Fruit fly (Drosophila melanogaster): ENCODE measurements around the gene Pka-R1.

Gene Pka-R1

DNA sequence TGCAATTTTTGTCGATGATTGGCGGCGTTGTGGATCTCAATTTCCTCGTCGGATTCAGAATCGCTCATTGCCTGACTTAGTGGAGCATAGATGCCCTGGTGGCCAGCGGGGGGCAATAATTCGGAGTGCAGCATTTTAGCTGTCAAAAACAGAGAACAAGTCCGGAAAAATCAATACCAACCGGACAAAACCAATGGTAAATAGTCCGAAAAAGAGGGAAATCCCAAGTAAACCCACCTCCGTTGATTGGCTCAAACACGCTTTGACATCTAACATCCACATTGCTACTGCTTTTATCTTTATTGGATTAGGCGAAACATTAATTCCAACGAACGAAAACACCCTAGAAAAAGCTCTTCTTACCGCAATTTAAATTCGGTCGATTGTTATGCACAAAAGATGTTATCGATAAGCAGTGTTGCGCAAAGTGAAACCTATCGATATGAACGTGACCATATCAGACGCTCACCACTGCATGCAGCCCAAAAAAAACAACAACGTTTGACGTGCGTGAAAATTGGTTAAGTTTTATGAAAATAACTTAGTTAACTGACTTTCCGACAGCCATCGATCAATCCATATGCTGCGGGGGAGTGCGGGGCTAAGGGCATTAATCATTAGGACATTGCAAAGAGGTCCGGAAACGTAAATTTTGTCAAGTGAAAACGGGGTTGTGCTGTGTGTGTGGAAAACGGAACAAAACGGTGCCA, at the start of gene Pka-R1, which contains the start of gene CG3618:
TSS of gene Pka-R1 (plus strand) at position 453 of the 710 bp plus-strand sequence.
TSS of gene CG3618 (minus strand) at position 410 of the 710 bp plus-strand sequence.
- TF ChIP-seq Clk (GFP tag; optimal IDR thresholded peaks at IDR 0.05) (no peak), bab1 (GFP tag; optimal IDR thresholded peaks at IDR 0.05) (peak; percentile 40), CG5204 (GFP tag; optimal IDR thresholded peaks at IDR 0.05) (no peak), CG7045 (GFP tag; optimal IDR thresholded peaks at IDR 0.05) (no peak), Hr96 (GFP tag; optimal IDR thresholded peaks at IDR 0.05) (no peak), Crg-1 (GFP tag; optimal IDR thresholded peaks at IDR 0.05) (no peak), toe (GFP tag; optimal IDR thresholded peaks at IDR 0.05) (no peak), CG11617 (GFP tag; optimal IDR thresholded peaks at IDR 0.05) (no peak), CG1620 (GFP tag; optimal IDR thresholded peaks at IDR 0.05) (no peak), ovo (GFP tag; optimal IDR thresholded peaks at IDR 0.05) (no peak), CG33017 (tag; optimal IDR thresholded peaks at IDR 0.05) (peak; percentile 17), Mnt (GFP tag; optimal IDR thresholded peaks at IDR 0.05) (peak; percentile 49), kay (GFP tag; ENCODE audit: borderline replicate concordance) (no peak), CG12768 (GFP tag; optimal IDR thresholded peaks at IDR 0.05) (peak; percentile 11), CG14711 (tag; optimal IDR thresholded peaks at IDR 0.05) (peak; percentile 25), tj (GFP tag; optimal IDR thresholded peaks at IDR 0.05) (no peak), cic (GFP tag; optimal IDR thresholded peaks at IDR 0.05) (peak; percentile 28), CG7101 (tag; optimal IDR thresholded peaks at IDR 0.05) (peak; percentile 33), pad (GFP tag; optimal IDR thresholded peaks at IDR 0.05) (peak; percentile 56), cnc (optimal IDR thresholded peaks at IDR 0.05) (no peak)

dm6 chr3L:20767227-20767626, 48.7 kb upstream of the Pka-R1 start:
- TF ChIP-seq CG12768 (GFP tag; optimal IDR thresholded peaks at IDR 0.05): no peak
- TF ChIP-seq CG7101 (tag; optimal IDR thresholded peaks at IDR 0.05): no peak
- TF ChIP-seq CG33017 (tag; optimal IDR thresholded peaks at IDR 0.05): no peak
- TF ChIP-seq Clk (GFP tag; optimal IDR thresholded peaks at IDR 0.05): no peak
- TF ChIP-seq pad (GFP tag; optimal IDR thresholded peaks at IDR 0.05): no peak
- TF ChIP-seq Hr96 (GFP tag; optimal IDR thresholded peaks at IDR 0.05): no peak
- no peak for TF ChIP-seq toe (GFP tag; optimal IDR thresholded peaks at IDR 0.05)
- no peak for TF ChIP-seq ovo (GFP tag; optimal IDR thresholded peaks at IDR 0.05)
- no peak for TF ChIP-seq kay (GFP tag; ENCODE audit: borderline replicate concordance)
- no peak for TF ChIP-seq CG11617 (GFP tag; optimal IDR thresholded peaks at IDR 0.05)
- no peak for TF ChIP-seq Mnt (GFP tag; optimal IDR thresholded peaks at IDR 0.05)
- TF ChIP-seq CG1620 (GFP tag; optimal IDR thresholded peaks at IDR 0.05): no peak
- TF ChIP-seq CG14711 (tag; optimal IDR thresholded peaks at IDR 0.05): no peak
- TF ChIP-seq Crg-1 (GFP tag; optimal IDR thresholded peaks at IDR 0.05): no peak
- TF ChIP-seq CG5204 (GFP tag; optimal IDR thresholded peaks at IDR 0.05): no peak
- no peak for TF ChIP-seq tj (GFP tag; optimal IDR thresholded peaks at IDR 0.05)
- TF ChIP-seq bab1 (GFP tag; optimal IDR thresholded peaks at IDR 0.05): no peak

dm6 chr3L:20769350-20769749, 46.6 kb upstream of the Pka-R1 start, which contains the start of the genes CG4074 and CG4186:
Gene CG4074, minus strand, starts transcription at chr3L:20769500.
Gene CG4186, plus strand, starts transcription at chr3L:20769586.
- TF ChIP-seq kay (GFP tag; ENCODE audit: borderline replicate concordance): peak; percentile 66
- peak; percentile 18 for TF ChIP-seq Mnt (GFP tag; optimal IDR thresholded peaks at IDR 0.05)
- TF ChIP-seq CG11617 (GFP tag; optimal IDR thresholded peaks at IDR 0.05): peak; percentile 17
- peak; percentile 17 for TF ChIP-seq bab1 (GFP tag; optimal IDR thresholded peaks at IDR 0.05)
- no peak for TF ChIP-seq CG7045 (GFP tag; optimal IDR thresholded peaks at IDR 0.05)
- no peak for TF ChIP-seq ovo (GFP tag; optimal IDR thresholded peaks at IDR 0.05)

DNA sequence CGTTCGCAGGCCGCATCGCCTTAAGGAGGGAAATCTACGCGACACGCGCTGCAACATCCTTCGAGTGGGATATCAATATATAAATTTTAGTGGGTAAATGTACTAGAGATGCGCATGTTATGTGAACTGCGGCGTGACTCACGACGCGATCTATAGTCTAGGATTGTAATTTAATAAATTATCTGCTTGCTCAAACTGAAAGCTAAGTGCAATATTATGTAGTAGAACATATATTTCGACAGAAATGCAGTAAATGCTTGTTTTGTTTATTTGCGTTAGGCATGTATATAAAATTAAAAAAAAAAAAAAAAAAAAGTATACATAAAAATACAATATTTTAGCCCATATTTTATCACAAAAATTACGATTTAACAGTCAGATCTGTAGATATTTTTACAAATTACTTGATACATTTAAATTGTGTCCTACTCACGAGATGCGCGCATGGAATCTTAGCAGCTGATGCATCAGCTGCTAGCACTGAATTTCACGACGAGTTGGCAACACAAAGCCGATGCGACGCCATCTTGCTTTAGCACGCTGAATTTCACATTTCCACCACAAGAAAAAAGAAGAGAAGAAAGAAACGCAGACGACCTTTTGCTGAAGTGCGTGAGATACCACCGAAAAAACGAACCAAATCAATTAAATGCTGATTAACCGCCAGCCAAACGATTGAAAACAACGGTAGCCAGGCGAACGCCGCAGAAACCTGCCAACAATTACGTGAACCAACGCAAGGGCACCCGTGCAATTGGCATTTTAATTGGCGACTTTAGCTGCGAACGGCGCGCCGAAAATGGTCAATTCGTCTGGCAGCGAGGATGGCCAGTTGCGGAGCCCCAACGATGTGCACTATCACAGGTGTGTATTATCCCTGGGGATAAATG, 44.7 kb upstream of the Pka-R1 start, which contains the start of the genes CG4042 and Pitslre:
TSS of gene CG4042 (minus strand) at position 507 of the 890 bp plus-strand sequence.
TSS of gene Pitslre (plus strand) at position 528 of the 890 bp plus-strand sequence.
- TF ChIP-seq CG1620 (GFP tag; optimal IDR thresholded peaks at IDR 0.05) (peak; percentile 13), kay (GFP tag; ENCODE audit: borderline replicate concordance) (peak; percentile 66), ovo (GFP tag; optimal IDR thresholded peaks at IDR 0.05) (no peak), Clk (GFP tag; optimal IDR thresholded peaks at IDR 0.05) (no peak), CG12768 (GFP tag; optimal IDR thresholded peaks at IDR 0.05) (no peak), CG11617 (GFP tag; optimal IDR thresholded peaks at IDR 0.05) (no peak), pad (GFP tag; optimal IDR thresholded peaks at IDR 0.05) (no peak), CG7101 (tag; optimal IDR thresholded peaks at IDR 0.05) (peak; percentile 9), Crg-1 (GFP tag; optimal IDR thresholded peaks at IDR 0.05) (peak; percentile 28), Hr96 (GFP tag; optimal IDR thresholded peaks at IDR 0.05) (no peak), bab1 (GFP tag; optimal IDR thresholded peaks at IDR 0.05) (no peak), cnc (optimal IDR thresholded peaks at IDR 0.05) (no peak), tj (GFP tag; optimal IDR thresholded peaks at IDR 0.05) (peak; percentile 2), Mnt (GFP tag; optimal IDR thresholded peaks at IDR 0.05) (peak; percentile 77), CG33017 (tag; optimal IDR thresholded peaks at IDR 0.05) (no peak), cic (GFP tag; optimal IDR thresholded peaks at IDR 0.05) (no peak), CG5204 (GFP tag; optimal IDR thresholded peaks at IDR 0.05) (no peak), CG14711 (tag; optimal IDR thresholded peaks at IDR 0.05) (no peak), CG7045 (GFP tag; optimal IDR thresholded peaks at IDR 0.05) (no peak), toe (GFP tag; optimal IDR thresholded peaks at IDR 0.05) (peak; percentile 63)
